Worm (Caenorhabditis elegans): ENCODE measurements around the gene elof-1.

Gene elof-1

ce11 chrII:14312182-14312581 is 37.4 kb upstream of the elof-1 start:
- TF ChIP-seq unc-55 (GFP tag; optimal IDR thresholded peaks at IDR 0.05) (no peak), dve-1 (tag; optimal IDR thresholded peaks at IDR 0.05) (no peak), sdc-2 (tag; optimal IDR thresholded peaks at IDR 0.05) (no peak), mec-3 (tag; optimal IDR thresholded peaks at IDR 0.05; ENCODE audit: borderline replicate concordance) (no peak), eyg-1 (tag; optimal IDR thresholded peaks at IDR 0.05) (no peak), elt-4 (tag; optimal IDR thresholded peaks at IDR 0.05) (no peak), lin-11 (tag; optimal IDR thresholded peaks at IDR 0.05) (no peak), unc-86 (tag; optimal IDR thresholded peaks at IDR 0.05) (no peak), ceh-2 (tag; optimal IDR thresholded peaks at IDR 0.05) (no peak), T23F11.4 (GFP tag; optimal IDR thresholded peaks at IDR 0.05) (no peak), K09A11.1 (tag; optimal IDR thresholded peaks at IDR 0.05; ENCODE audit: insufficient read depth) (no peak), syd-9 (tag; optimal IDR thresholded peaks at IDR 0.05) (no peak), ceh-18 (tag; optimal IDR thresholded peaks at IDR 0.05) (no peak), C08G9.2 (tag; optimal IDR thresholded peaks at IDR 0.05) (no peak)

ce11 chrII:14318027-14318426 is 31.5 kb upstream of the elof-1 start, which contains the start of gene Y54G11A.14:
TSS of gene Y54G11A.14 (plus strand) at chrII:14318158.
- no peak for TF ChIP-seq pqm-1 (tag; optimal IDR thresholded peaks at IDR 0.05)
- no peak for TF ChIP-seq rnt-1 (tag; optimal IDR thresholded peaks at IDR 0.05)
- TF ChIP-seq fkh-6 (tag; optimal IDR thresholded peaks at IDR 0.05), result no peak
- no peak for TF ChIP-seq ceh-48 (tag; optimal IDR thresholded peaks at IDR 0.05)
- TF ChIP-seq ceh-24 (tag; optimal IDR thresholded peaks at IDR 0.05), result no peak
- TF ChIP-seq T23F11.4 (GFP tag; optimal IDR thresholded peaks at IDR 0.05), result no peak
- TF ChIP-seq zip-5 (tag; optimal IDR thresholded peaks at IDR 0.05), result no peak
- TF ChIP-seq ahr-1 (tag; optimal IDR thresholded peaks at IDR 0.05), result no peak
- no peak for TF ChIP-seq ceh-45 (GFP tag; IDR thresholded peaks at IDR 0.05)
- no peak for TF ChIP-seq F13H6.1 (tag; optimal IDR thresholded peaks at IDR 0.05)
- TF ChIP-seq unc-42 (tag; optimal IDR thresholded peaks at IDR 0.05), result no peak
- TF ChIP-seq K02D7.2 (tag; optimal IDR thresholded peaks at IDR 0.05), result no peak
- no peak for TF ChIP-seq gmeb-2 (tag; optimal IDR thresholded peaks at IDR 0.05)
- TF ChIP-seq ceh-6 (GFP tag; optimal IDR thresholded peaks at IDR 0.05), result no peak
- TF ChIP-seq dmd-4 (tag; optimal IDR thresholded peaks at IDR 0.05; ENCODE audit: borderline replicate concordance), result no peak

- no peak for TF ChIP-seq elt-2 (tag; optimal IDR thresholded peaks at IDR 0.05)
- no peak for TF ChIP-seq fkh-10 (GFP tag; optimal IDR thresholded peaks at IDR 0.05)
- TF ChIP-seq C38D4.7 (GFP tag; optimal IDR thresholded peaks at IDR 0.05), result no peak
- no peak for TF ChIP-seq odd-2 (tag; optimal IDR thresholded peaks at IDR 0.05)
- no peak for TF ChIP-seq pha-4 (tag; optimal IDR thresholded peaks at IDR 0.05)
- no peak for TF ChIP-seq nhr-11 (tag; optimal IDR thresholded peaks at IDR 0.05)
- no peak for TF ChIP-seq mec-3 (tag; optimal IDR thresholded peaks at IDR 0.05; ENCODE audit: borderline replicate concordance)
- TF ChIP-seq ceh-30 (tag; optimal IDR thresholded peaks at IDR 0.05), result no peak
- TF ChIP-seq ceh-14 (tag; optimal IDR thresholded peaks at IDR 0.05), result no peak
- TF ChIP-seq nhr-232 (tag; optimal IDR thresholded peaks at IDR 0.05), result no peak
- no peak for TF ChIP-seq ceh-31 (tag; optimal IDR thresholded peaks at IDR 0.05)
- no peak for TF ChIP-seq ztf-16 (tag; optimal IDR thresholded peaks at IDR 0.05)
- no peak for TF ChIP-seq zip-5 (tag; optimal IDR thresholded peaks at IDR 0.05)
- TF ChIP-seq pha-2 (tag; optimal IDR thresholded peaks at IDR 0.05), result no peak
- no peak for TF ChIP-seq Y22D7AL.16 (tag; optimal IDR thresholded peaks at IDR 0.05)
- TF ChIP-seq sdc-2 (tag; optimal IDR thresholded peaks at IDR 0.05), result no peak
- TF ChIP-seq rnt-1 (tag; optimal IDR thresholded peaks at IDR 0.05), result no peak
- no peak for TF ChIP-seq pax-1 (tag; optimal IDR thresholded peaks at IDR 0.05)
- no peak for TF ChIP-seq fax-1 (tag; optimal IDR thresholded peaks at IDR 0.05)
Observed at ce11 chrII:14319227-14319626, 30.3 kb upstream of the elof-1 start.
